Worm (Caenorhabditis elegans): Measurements from ENCODE around the gene ugt-35.

- TF ChIP-seq ceh-19 (GFP tag; optimal IDR thresholded peaks at IDR 0.05) (no peak), ztf-16 (tag; optimal IDR thresholded peaks at IDR 0.05) (no peak)
These were observed 27.3 kb upstream of the ugt-35 start for ce11 chrV:10681117-10681959.

Measured in whole organism, late embryonic.